Worm (Caenorhabditis elegans): Measurements from ENCODE around the gene unc-79.

- TF ChIP-seq sma-9 (GFP tag; optimal IDR thresholded peaks at IDR 0.05) (no peak), sma-9 (tag; optimal IDR thresholded peaks at IDR 0.05) (no peak), unc-39 (tag; optimal IDR thresholded peaks at IDR 0.05) (no peak), unc-62 (GFP tag; optimal IDR thresholded peaks at IDR 0.05) (no peak), ztf-11 (tag; optimal IDR thresholded peaks at IDR 0.05) (no peak)
Observed at ce11 chrIII:4115085-4115484, 48.7 kb downstream of the unc-79 start, which contains the start of gene unc-103.
